In the genomic region with DNA sequence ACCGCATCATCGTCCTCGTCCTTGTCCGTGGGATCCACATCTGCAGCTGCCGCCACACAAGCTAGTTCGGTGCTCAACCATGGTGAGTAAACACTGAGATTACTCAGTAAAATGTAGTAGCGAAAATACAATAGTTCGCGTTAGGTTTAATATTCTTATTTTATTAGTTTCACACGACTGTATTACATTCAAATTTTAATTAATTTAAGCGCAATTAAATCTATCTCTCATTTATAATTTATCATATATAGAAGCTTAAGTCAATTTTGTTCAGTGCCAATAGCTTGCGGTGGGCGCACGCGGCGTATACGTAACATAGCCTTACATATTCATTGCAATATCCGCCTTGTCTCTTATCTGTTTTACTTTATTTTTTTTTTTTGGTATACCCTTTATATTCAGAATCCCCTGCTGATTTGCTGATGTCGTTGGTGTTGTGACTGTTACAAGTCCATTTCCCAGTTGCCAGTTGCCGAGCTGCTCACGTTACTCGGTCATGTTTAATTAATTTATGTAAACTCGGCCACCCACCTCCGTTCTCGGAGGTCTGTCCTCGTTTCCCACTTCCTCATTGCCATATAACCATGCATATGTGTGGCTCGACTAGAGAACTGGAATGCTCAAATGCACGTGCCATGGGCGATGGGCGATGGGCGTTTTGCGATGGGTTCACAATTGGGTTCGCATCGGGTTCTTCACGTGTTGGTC, we compare ENCODE assay signal across 2 fruit fly cellular contexts.
TF ChIP-seq lines count a peak whose summit lies in the region.

No protein-coding gene starts in this region.

TF ChIP-seq in whole organism, embryonic, 481 proteins besides CTCF, POLR2A, EP300 and RAD21 (continued from another document):
- TF ChIP-seq chinmo (GFP tag; IDR thresholded peaks at IDR 0.05; lab: Robert Waterston, UW; ENCODE audit: partially characterized antibody) = 0 out of 4 replicates have a peak, but pooled peaks have one; percentile 61
- no peak for TF ChIP-seq CG3838 (GFP tag; optimal IDR thresholded peaks at IDR 0.05; lab: Kevin White, UChicago)
- peak; percentile 5 for TF ChIP-seq CG2120 (GFP tag; optimal IDR thresholded peaks at IDR 0.05; lab: Kevin White, UChicago)
- no peak for TF ChIP-seq CG6765 (GFP tag; optimal IDR thresholded peaks at IDR 0.05; lab: Kevin White, UChicago)
- TF ChIP-seq CG15514 (GFP tag; optimal IDR thresholded peaks at IDR 0.05; lab: Kevin White, UChicago) = peak; percentile 16
- 0 out of 3 replicates have a peak, but pooled peaks have one; percentile 37 for TF ChIP-seq dysf (GFP tag; IDR thresholded peaks at IDR 0.05; lab: Robert Waterston, UW)
- peak; percentile 24; the same call in 1 of the 2 replicates for TF ChIP-seq ranshi (GFP tag; IDR thresholded peaks at IDR 0.05; lab: Robert Waterston, UW)
- TF ChIP-seq dimm (GFP tag; IDR thresholded peaks at IDR 0.05; lab: Robert Waterston, UW) = no peak
- no peak for TF ChIP-seq Dp (GFP tag; optimal IDR thresholded peaks at IDR 0.05; lab: Kevin White, UChicago)
- no peak for TF ChIP-seq CG30431 (GFP tag; optimal IDR thresholded peaks at IDR 0.05; lab: Kevin White, UChicago)
- TF ChIP-seq lbe (GFP tag; optimal IDR thresholded peaks at IDR 0.05; lab: Kevin White, UChicago) = no peak
- TF ChIP-seq vvl (GFP tag; IDR thresholded peaks at IDR 0.05; lab: Robert Waterston, UW) = peak; percentile 48; the same call in 1 of the 2 replicates
- TF ChIP-seq NFAT (GFP tag; IDR thresholded peaks at IDR 0.05; lab: Robert Waterston, UW) = no peak
- no peak for TF ChIP-seq NC2α (GFP tag; optimal IDR thresholded peaks at IDR 0.05; lab: Kevin White, UChicago)
- TF ChIP-seq Sry-β (GFP tag; optimal IDR thresholded peaks at IDR 0.05; lab: Kevin White, UChicago) = no peak
- no peak for TF ChIP-seq CG4360 (GFP tag; IDR thresholded peaks at IDR 0.05; lab: Robert Waterston, UW)
- no peak for TF ChIP-seq CrebB (tag; optimal IDR thresholded peaks at IDR 0.05; lab: Kevin White, UChicago)
- TF ChIP-seq sug (tag; optimal IDR thresholded peaks at IDR 0.05; lab: Kevin White, UChicago) = no peak
- no peak for TF ChIP-seq lov (optimal IDR thresholded peaks at IDR 0.05; lab: Kevin White, UChicago)
- TF ChIP-seq lov (GFP tag; IDR thresholded peaks at IDR 0.05; lab: Robert Waterston, UW) = no peak
- peak; percentile 50 for TF ChIP-seq Med (GFP tag; lab: Kevin White, UChicago)
- no peak for TF ChIP-seq CG2199 (GFP tag; IDR thresholded peaks at IDR 0.05; lab: Robert Waterston, UW)
- no peak for TF ChIP-seq dmrt99B (tag; optimal IDR thresholded peaks at IDR 0.05; lab: Kevin White, UChicago)
- no peak for TF ChIP-seq hbn (GFP tag; IDR thresholded peaks at IDR 0.05; lab: Robert Waterston, UW; ENCODE audit: partially characterized antibody)
- TF ChIP-seq zfh1 (GFP tag; IDR thresholded peaks at IDR 0.05; lab: Robert Waterston, UW) = no peak
- no peak for TF ChIP-seq CG10431 (GFP tag; optimal IDR thresholded peaks at IDR 0.05; lab: Kevin White, UChicago)

TF ChIP-seq in whole organism, prepupa, 60 proteins besides CTCF, POLR2A, EP300 and RAD21 (continued from another document):
- TF ChIP-seq ss (GFP tag; optimal IDR thresholded peaks at IDR 0.05; lab: Kevin White, UChicago) (no peak), dsx (GFP tag; optimal IDR thresholded peaks at IDR 0.05; lab: Kevin White, UChicago; ENCODE audit: poor library complexity, severe bottlenecking) (no peak), CG9139 (GFP tag; optimal IDR thresholded peaks at IDR 0.05; lab: Kevin White, UChicago) (no peak), Eip75B (GFP tag; optimal IDR thresholded peaks at IDR 0.05; lab: Kevin White, UChicago) (no peak), achi (GFP tag; optimal IDR thresholded peaks at IDR 0.05; lab: Kevin White, UChicago) (peak; percentile 40), Met (GFP tag; optimal IDR thresholded peaks at IDR 0.05; lab: Kevin White, UChicago) (peak; percentile 3), CG31627 (GFP tag; optimal IDR thresholded peaks at IDR 0.05; lab: Kevin White, UChicago) (no peak), CG15336 (GFP tag; IDR thresholded peaks at IDR 0.05; lab: Robert Waterston, UW) (peak; percentile 56), topi (GFP tag; optimal IDR thresholded peaks at IDR 0.05; lab: Kevin White, UChicago) (no peak), OdsH (GFP tag; optimal IDR thresholded peaks at IDR 0.05; lab: Kevin White, UChicago) (peak; percentile 15), CG6792 (GFP tag; optimal IDR thresholded peaks at IDR 0.05; lab: Kevin White, UChicago) (peak; percentile 16), net (GFP tag; optimal IDR thresholded peaks at IDR 0.05; lab: Kevin White, UChicago) (no peak), CG11902 (GFP tag; optimal IDR thresholded peaks at IDR 0.05; lab: Kevin White, UChicago) (no peak), CG32006 (GFP tag; optimal IDR thresholded peaks at IDR 0.05; lab: Kevin White, UChicago) (peak; percentile 43), Sox15 (GFP tag; optimal IDR thresholded peaks at IDR 0.05; lab: Kevin White, UChicago) (no peak), fd59A (GFP tag; optimal IDR thresholded peaks at IDR 0.05; lab: Kevin White, UChicago) (no peak), Lpt (GFP tag; optimal IDR thresholded peaks at IDR 0.05; lab: Kevin White, UChicago) (no peak), CG8119 (GFP tag; IDR thresholded peaks at IDR 0.05; lab: Robert Waterston, UW) (peak; percentile 62; the same call in 2 of the 3 replicates), CG6854 (GFP tag; optimal IDR thresholded peaks at IDR 0.05; lab: Kevin White, UChicago) (no peak), fkh (GFP tag; optimal IDR thresholded peaks at IDR 0.05; lab: Kevin White, UChicago) (no peak), Sox102F (GFP tag; optimal IDR thresholded peaks at IDR 0.05; lab: Kevin White, UChicago) (no peak), Ets21C (GFP tag; optimal IDR thresholded peaks at IDR 0.05; lab: Kevin White, UChicago) (no peak), fd85E (GFP tag; optimal IDR thresholded peaks at IDR 0.05; lab: Kevin White, UChicago) (no peak), CG10631 (GFP tag; optimal IDR thresholded peaks at IDR 0.05; lab: Kevin White, UChicago) (peak; percentile 19), cyc (GFP tag; optimal IDR thresholded peaks at IDR 0.05; lab: Kevin White, UChicago) (no peak), dac (GFP tag; optimal IDR thresholded peaks at IDR 0.05; lab: Kevin White, UChicago) (no peak), pdm3 (GFP tag; optimal IDR thresholded peaks at IDR 0.05; lab: Kevin White, UChicago) (peak; percentile 45), vri (GFP tag; optimal IDR thresholded peaks at IDR 0.05; lab: Kevin White, UChicago) (no peak), CG4318 (GFP tag; optimal IDR thresholded peaks at IDR 0.05; lab: Kevin White, UChicago) (no peak), eg (GFP tag; IDR thresholded peaks at IDR 0.05; lab: Robert Waterston, UW) (peak; percentile 54; the same call in 2 of the 3 replicates)
